Worm (Caenorhabditis elegans) whole organism, L3 larva: Measurements from ENCODE around the gene srd-43.
A peak's percentile ranks its signal among the peaks of the same experiment; 100 is the strongest.

ENCODE experiments used
- R02D3.7 ChIP-seq: fragments of 150-350 bp; optimal IDR thresholded peaks from 2 replicates; lab custom pipeline; 2014; ENCODE audit warnings: missing biosample characterization, missing genetic modification characterization
- ZK546.5 ChIP-seq: sonication (generic microtip); optimal IDR thresholded peaks from 2 replicates; lab custom pipeline; 2017; ENCODE audit warnings: missing biosample characterization, missing genetic modification characterization
- aly-2 ChIP-seq: fragments of 150-350 bp; optimal IDR thresholded peaks from 2 replicates; lab custom pipeline; 2014; ENCODE audit warnings: missing biosample characterization, missing genetic modification characterization
- ama-1 ChIP-seq: fragments of 150-350 bp; optimal IDR thresholded peaks from 2 replicates; lab custom pipeline; 2018
- ceh-16 ChIP-seq: sonication (generic microtip); optimal IDR thresholded peaks from 2 replicates; lab custom pipeline; 2017; ENCODE audit warnings: missing biosample characterization, missing genetic modification characterization
- ceh-28 ChIP-seq: fragments of 150-350 bp; optimal IDR thresholded peaks from 2 replicates; lab custom pipeline; 2014; ENCODE audit warnings: missing biosample characterization, missing genetic modification reagents, missing genetic modification characterization
- ceh-82 ChIP-seq: fragments of 150-350 bp; optimal IDR thresholded peaks from 2 replicates; lab custom pipeline; 2014; ENCODE audit warnings: missing biosample characterization, missing genetic modification characterization
- ceh-9 ChIP-seq: sonication (generic microtip); optimal IDR thresholded peaks from 2 replicates; lab custom pipeline; 2018; ENCODE audit warnings: missing biosample characterization, missing genetic modification characterization
- daf-12 ChIP-seq: fragments of 150-350 bp; optimal IDR thresholded peaks from 2 replicates; lab custom pipeline; 2014; ENCODE audit warnings: missing biosample characterization, missing genetic modification reagents, missing genetic modification characterization
- egl-27 ChIP-seq: sonication (generic microtip); optimal IDR thresholded peaks from 4 replicates; lab custom pipeline; 2017; ENCODE audit warnings: missing biosample characterization, missing genetic modification reagents, missing genetic modification characterization
- egl-5 ChIP-seq: fragments of 150-350 bp; optimal IDR thresholded peaks from 2 replicates; lab custom pipeline; 2017; ENCODE audit warnings: missing biosample characterization, missing genetic modification reagents, missing genetic modification characterization, inconsistent platforms
- elt-1 ChIP-seq: fragments of 150-350 bp; optimal IDR thresholded peaks from 2 replicates; lab custom pipeline; 2014; ENCODE audit warnings: missing biosample characterization, missing genetic modification characterization
- elt-2 ChIP-seq: sonication (generic microtip); optimal IDR thresholded peaks from 2 replicates; lab custom pipeline; 2016; ENCODE audit warnings: missing genetic modification reagents, mild to moderate bottlenecking, missing genetic modification characterization, missing compliant biosample characterization
- elt-3 ChIP-seq, 3 experiments: fragments of 150-350 bp in 1 of 3; sonication (generic microtip) in 2 of 3; optimal IDR thresholded peaks; 2 replicates in 2 of 3; 4 replicates in 1 of 3; lab custom pipeline; 2014 to 2017; ENCODE audit warnings: missing biosample characterization in 3 of 3, missing genetic modification characterization in 3 of 3
- eor-1 ChIP-seq, 2 experiments: fragments of 150-350 bp; optimal IDR thresholded peaks; 2 replicates each; lab custom pipeline; 2014 to 2018; ENCODE audit warnings: missing biosample characterization in 2 of 2, missing genetic modification characterization in 2 of 2
- fkh-10 ChIP-seq: sonication (generic microtip); optimal IDR thresholded peaks from 2 replicates; lab custom pipeline; 2017; ENCODE audit warnings: missing biosample characterization, missing genetic modification reagents, missing genetic modification characterization
- fkh-2 ChIP-seq: fragments of 150-350 bp; optimal IDR thresholded peaks from 2 replicates; lab custom pipeline; 2014; ENCODE audit warnings: missing biosample characterization, missing genetic modification reagents, missing genetic modification characterization
- fos-1 ChIP-seq: fragments of 150-350 bp; optimal IDR thresholded peaks from 2 replicates; lab custom pipeline; 2014; ENCODE audit warnings: missing biosample characterization, missing genetic modification characterization
- hmg-11 ChIP-seq: sonication (generic microtip); optimal IDR thresholded peaks from 2 replicates; lab custom pipeline; 2016; ENCODE audit warnings: missing genetic modification characterization, missing compliant biosample characterization
- jun-1 ChIP-seq: fragments of 150-350 bp; optimal IDR thresholded peaks from 2 replicates; lab custom pipeline; 2014; ENCODE audit warnings: missing biosample characterization, missing genetic modification reagents, missing genetic modification characterization
- lin-15B ChIP-seq: fragments of 150-350 bp; optimal IDR thresholded peaks from 2 replicates; lab custom pipeline; 2014; ENCODE audit warnings: missing biosample characterization, missing genetic modification characterization
- lin-39 ChIP-seq: fragments of 150-350 bp; optimal IDR thresholded peaks from 2 replicates; lab custom pipeline; 2018; ENCODE audit warnings: missing biosample characterization, missing genetic modification reagents, missing genetic modification characterization
- lsy-12 ChIP-seq: sonication (generic microtip); optimal IDR thresholded peaks from 2 replicates; lab custom pipeline; 2016; ENCODE audit warnings: mild to moderate bottlenecking, missing genetic modification characterization, missing compliant biosample characterization
- mdl-1 ChIP-seq: fragments of 150-350 bp; optimal IDR thresholded peaks from 2 replicates; lab custom pipeline; 2014; ENCODE audit warnings: missing biosample characterization, missing genetic modification characterization
- mml-1 ChIP-seq: fragments of 150-350 bp; sonication (generic microtip); optimal IDR thresholded peaks from 3 replicates; lab custom pipeline; 2014; ENCODE audit warnings: missing biosample characterization, missing genetic modification characterization
- nfya-1 ChIP-seq: sonication (generic microtip); optimal IDR thresholded peaks from 2 replicates; lab custom pipeline; 2017; ENCODE audit warnings: missing genetic modification characterization, mild to moderate bottlenecking, missing compliant biosample characterization, antibody characterized with exemption, moderate library complexity; ENCODE audit not compliant: insufficient read depth
- nhr-11 ChIP-seq: fragments of 150-350 bp; optimal IDR thresholded peaks from 2 replicates; lab custom pipeline; 2014; ENCODE audit warnings: missing biosample characterization, missing genetic modification characterization
- nhr-12 ChIP-seq: fragments of 150-350 bp; optimal IDR thresholded peaks from 2 replicates; lab custom pipeline; 2014; ENCODE audit warnings: missing biosample characterization, missing genetic modification characterization
- nhr-23 ChIP-seq: fragments of 150-350 bp; optimal IDR thresholded peaks from 2 replicates; lab custom pipeline; 2014; ENCODE audit warnings: missing biosample characterization, missing genetic modification reagents, missing genetic modification characterization
- nhr-237 ChIP-seq: fragments of 150-350 bp; optimal IDR thresholded peaks from 2 replicates; lab custom pipeline; 2014; ENCODE audit warnings: missing biosample characterization, missing genetic modification characterization
- nhr-25 ChIP-seq: sonication (generic microtip); optimal IDR thresholded peaks from 2 replicates; lab custom pipeline; 2017; ENCODE audit warnings: missing biosample characterization, missing genetic modification characterization
- nhr-28 ChIP-seq: fragments of 150-350 bp; optimal IDR thresholded peaks from 2 replicates; lab custom pipeline; 2014; ENCODE audit warnings: missing biosample characterization, missing genetic modification characterization
- nhr-43 ChIP-seq: sonication (generic microtip); optimal IDR thresholded peaks from 2 replicates; lab custom pipeline; 2016; ENCODE audit warnings: mild to moderate bottlenecking, missing genetic modification characterization, missing compliant biosample characterization; ENCODE audit not compliant: poor library complexity, severe bottlenecking
- nhr-67 ChIP-seq: fragments of 150-350 bp; optimal IDR thresholded peaks from 2 replicates; lab custom pipeline; 2014; ENCODE audit warnings: missing biosample characterization, missing genetic modification characterization
- nhr-76 ChIP-seq: fragments of 150-350 bp; sonication (generic microtip); optimal IDR thresholded peaks from 5 replicates; lab custom pipeline; 2014; ENCODE audit warnings: missing biosample characterization, missing genetic modification characterization
- nhr-77 ChIP-seq: fragments of 150-350 bp; optimal IDR thresholded peaks from 2 replicates; lab custom pipeline; 2014; ENCODE audit warnings: missing biosample characterization, missing genetic modification characterization
- pha-4 ChIP-seq: fragments of 150-350 bp; optimal IDR thresholded peaks from 2 replicates; lab custom pipeline; 2014; ENCODE audit warnings: missing biosample characterization, missing genetic modification reagents, missing genetic modification characterization
- pqm-1 ChIP-seq: fragments of 150-350 bp; optimal IDR thresholded peaks from 2 replicates; lab custom pipeline; 2017; ENCODE audit warnings: missing biosample characterization, missing genetic modification characterization, inconsistent platforms
- sea-2 ChIP-seq: fragments of 150-350 bp; sonication (generic microtip); optimal IDR thresholded peaks from 4 replicates; lab custom pipeline; 2014; ENCODE audit warnings: missing biosample characterization, missing genetic modification reagents, missing genetic modification characterization
- skn-1 ChIP-seq: fragments of 150-350 bp; optimal IDR thresholded peaks from 2 replicates; lab custom pipeline; 2014; ENCODE audit warnings: missing biosample characterization, missing genetic modification characterization
- snpc-4 ChIP-seq: fragments of 150-350 bp; optimal IDR thresholded peaks from 2 replicates; lab custom pipeline; 2014; ENCODE audit warnings: missing biosample characterization, missing genetic modification characterization
- tbx-2 ChIP-seq: sonication (generic microtip); optimal IDR thresholded peaks from 2 replicates; lab custom pipeline; 2016; ENCODE audit warnings: mild to moderate bottlenecking, missing genetic modification characterization, missing compliant biosample characterization
- unc-39 ChIP-seq: sonication (generic microtip); optimal IDR thresholded peaks from 4 replicates; lab custom pipeline; 2017; ENCODE audit warnings: missing biosample characterization, missing genetic modification characterization
- unc-62 ChIP-seq: fragments of 150-350 bp; sonication (generic microtip); optimal IDR thresholded peaks from 4 replicates; lab custom pipeline; 2014; ENCODE audit warnings: missing biosample characterization, missing genetic modification reagents, missing genetic modification characterization
- zag-1 ChIP-seq: fragments of 150-350 bp; optimal IDR thresholded peaks from 2 replicates; lab custom pipeline; 2014; ENCODE audit warnings: missing biosample characterization, missing genetic modification characterization
- ztf-11 ChIP-seq: fragments of 150-350 bp; optimal IDR thresholded peaks from 2 replicates; lab custom pipeline; 2014; ENCODE audit warnings: missing biosample characterization, missing genetic modification characterization
- ztf-4 ChIP-seq: fragments of 150-350 bp; optimal IDR thresholded peaks from 2 replicates; lab custom pipeline; 2014; ENCODE audit warnings: missing biosample characterization, missing genetic modification characterization

The srd-43 gene

ce11 chrX:13352164-13352563 lies 46.5 kb upstream of the srd-43 start:
- TF ChIP-seq mdl-1, result no peak
- TF ChIP-seq nhr-237 (tag; lab: Kevin White, UChicago), result no peak
- peak; percentile 42 for TF ChIP-seq pqm-1
- TF ChIP-seq elt-2, result peak; percentile 13
- peak; percentile 7 for TF ChIP-seq nhr-43 (tag; lab: Kevin White, UChicago)
- no peak for TF ChIP-seq ztf-11 (tag; lab: Kevin White, UChicago)
- no peak for TF ChIP-seq snpc-4 (tag; lab: Kevin White, UChicago)
- TF ChIP-seq nhr-23 (tag; lab: Kevin White, UChicago), result no peak
- TF ChIP-seq pha-4 (tag; lab: Kevin White, UChicago), result peak; percentile 7

- TF ChIP-seq hmg-11 (tag; lab: Kevin White, UChicago) (no peak), egl-5 (tag; lab: Kevin White, UChicago) (no peak), ZK546.5 (tag; lab: Kevin White, UChicago) (no peak), fos-1 (tag; lab: Kevin White, UChicago) (no peak), ztf-11 (tag; lab: Kevin White, UChicago) (no peak), ceh-28 (tag; lab: Kevin White, UChicago) (no peak), nhr-28 (no peak), daf-12 (tag; lab: Kevin White, UChicago) (no peak), sea-2 (GFP tag; lab: Kevin White, UChicago) (no peak), tbx-2 (no peak), nhr-25 (tag; lab: Kevin White, UChicago) (no peak), ceh-16 (tag; lab: Kevin White, UChicago) (no peak), ztf-4 (tag; lab: Kevin White, UChicago) (no peak), elt-1 (tag; lab: Kevin White, UChicago) (no peak), R02D3.7 (tag; lab: Kevin White, UChicago) (no peak), ama-1 (lab: Kevin White, UChicago) (peak; percentile 61), pha-4 (tag; lab: Kevin White, UChicago) (peak; percentile 59), lin-39 (tag; lab: Kevin White, UChicago) (peak; percentile 8), nfya-1 (peak; percentile 44), elt-3 (tag; optimal IDR thresholded peaks at IDR 0.05; lab: Kevin White, UChicago) (peak in 1 of 3 experiments; percentile 0), nhr-237 (tag; lab: Kevin White, UChicago) (no peak), aly-2 (no peak), unc-62 (GFP tag; lab: Kevin White, UChicago) (no peak), zag-1 (tag; lab: Kevin White, UChicago) (no peak), nhr-11 (tag; lab: Kevin White, UChicago) (peak; percentile 76), ceh-82 (tag; lab: Kevin White, UChicago) (no peak), nhr-43 (tag; lab: Kevin White, UChicago) (peak; percentile 73), egl-27 (tag; lab: Kevin White, UChicago) (no peak), lsy-12 (tag; lab: Kevin White, UChicago) (no peak), nhr-23 (tag; lab: Kevin White, UChicago) (peak; percentile 34), fkh-2 (tag; lab: Kevin White, UChicago) (no peak), fkh-10 (GFP tag; lab: Kevin White, UChicago) (no peak), elt-2 (peak; percentile 75), unc-39 (tag; lab: Kevin White, UChicago) (no peak), pqm-1 (peak; percentile 62), nhr-76 (tag; lab: Kevin White, UChicago) (no peak), snpc-4 (tag; lab: Kevin White, UChicago) (no peak), ceh-9 (tag; lab: Kevin White, UChicago) (no peak), jun-1 (no peak), mdl-1 (no peak), mml-1 (tag; lab: Kevin White, UChicago) (peak; percentile 21), nhr-77 (no peak), nhr-67 (tag; lab: Kevin White, UChicago) (no peak), lin-15B (tag; lab: Kevin White, UChicago) (no peak), eor-1 (tag; optimal IDR thresholded peaks at IDR 0.05; lab: Kevin White, UChicago) (no peak), skn-1 (tag; lab: Kevin White, UChicago) (no peak), nhr-12 (tag; lab: Kevin White, UChicago) (no peak)
- TF ChIP-seq, all 47 proteins: peak for 11
Observed at ce11 chrX:13350804-13351747, 45.4 kb upstream of the srd-43 start, which contains the start of gene mxl-3. mxl-3 (minus strand) TSS chrX:13350804.
